Worm (Caenorhabditis elegans) whole organism, L3 larva: ENCODE measurements around the gene Y43B11AR.1.

ENCODE experiments used
- R02D3.7 ChIP-seq: fragments of 150-350 bp; optimal IDR thresholded peaks from 2 replicates; lab custom pipeline; 2014; ENCODE audit warnings: missing biosample characterization, missing genetic modification characterization
- ZK546.5 ChIP-seq: sonication (generic microtip); optimal IDR thresholded peaks from 2 replicates; lab custom pipeline; 2017; ENCODE audit warnings: missing biosample characterization, missing genetic modification characterization
- aly-2 ChIP-seq: fragments of 150-350 bp; optimal IDR thresholded peaks from 2 replicates; lab custom pipeline; 2014; ENCODE audit warnings: missing biosample characterization, missing genetic modification characterization
- ama-1 ChIP-seq: fragments of 150-350 bp; optimal IDR thresholded peaks from 2 replicates; lab custom pipeline; 2018
- ceh-16 ChIP-seq: sonication (generic microtip); optimal IDR thresholded peaks from 2 replicates; lab custom pipeline; 2017; ENCODE audit warnings: missing biosample characterization, missing genetic modification characterization
- ceh-28 ChIP-seq: fragments of 150-350 bp; optimal IDR thresholded peaks from 2 replicates; lab custom pipeline; 2014; ENCODE audit warnings: missing biosample characterization, missing genetic modification reagents, missing genetic modification characterization
- ceh-82 ChIP-seq: fragments of 150-350 bp; optimal IDR thresholded peaks from 2 replicates; lab custom pipeline; 2014; ENCODE audit warnings: missing biosample characterization, missing genetic modification characterization
- ceh-9 ChIP-seq: sonication (generic microtip); optimal IDR thresholded peaks from 2 replicates; lab custom pipeline; 2018; ENCODE audit warnings: missing biosample characterization, missing genetic modification characterization
- daf-12 ChIP-seq: fragments of 150-350 bp; optimal IDR thresholded peaks from 2 replicates; lab custom pipeline; 2014; ENCODE audit warnings: missing biosample characterization, missing genetic modification reagents, missing genetic modification characterization
- egl-5 ChIP-seq: fragments of 150-350 bp; optimal IDR thresholded peaks from 2 replicates; lab custom pipeline; 2017; ENCODE audit warnings: missing biosample characterization, missing genetic modification reagents, missing genetic modification characterization, inconsistent platforms
- elt-1 ChIP-seq: fragments of 150-350 bp; optimal IDR thresholded peaks from 2 replicates; lab custom pipeline; 2014; ENCODE audit warnings: missing biosample characterization, missing genetic modification characterization
- elt-2 ChIP-seq: sonication (generic microtip); optimal IDR thresholded peaks from 2 replicates; lab custom pipeline; 2016; ENCODE audit warnings: missing genetic modification reagents, mild to moderate bottlenecking, missing genetic modification characterization, missing compliant biosample characterization
- elt-3 ChIP-seq, 3 experiments: fragments of 150-350 bp in 1 of 3; sonication (generic microtip) in 2 of 3; optimal IDR thresholded peaks; 2 replicates in 2 of 3; 4 replicates in 1 of 3; lab custom pipeline; 2014 to 2017; ENCODE audit warnings: missing biosample characterization in 3 of 3, missing genetic modification characterization in 3 of 3
- eor-1 ChIP-seq, 2 experiments: fragments of 150-350 bp; optimal IDR thresholded peaks; 2 replicates each; lab custom pipeline; 2014 to 2018; ENCODE audit warnings: missing biosample characterization in 2 of 2, missing genetic modification characterization in 2 of 2
- fkh-10 ChIP-seq: sonication (generic microtip); optimal IDR thresholded peaks from 2 replicates; lab custom pipeline; 2017; ENCODE audit warnings: missing biosample characterization, missing genetic modification reagents, missing genetic modification characterization
- hmg-11 ChIP-seq: sonication (generic microtip); optimal IDR thresholded peaks from 2 replicates; lab custom pipeline; 2016; ENCODE audit warnings: missing genetic modification characterization, missing compliant biosample characterization
- lin-15B ChIP-seq: fragments of 150-350 bp; optimal IDR thresholded peaks from 2 replicates; lab custom pipeline; 2014; ENCODE audit warnings: missing biosample characterization, missing genetic modification characterization
- lin-39 ChIP-seq: fragments of 150-350 bp; optimal IDR thresholded peaks from 2 replicates; lab custom pipeline; 2018; ENCODE audit warnings: missing biosample characterization, missing genetic modification reagents, missing genetic modification characterization
- lsy-12 ChIP-seq: sonication (generic microtip); optimal IDR thresholded peaks from 2 replicates; lab custom pipeline; 2016; ENCODE audit warnings: mild to moderate bottlenecking, missing genetic modification characterization, missing compliant biosample characterization
- mdl-1 ChIP-seq: fragments of 150-350 bp; optimal IDR thresholded peaks from 2 replicates; lab custom pipeline; 2014; ENCODE audit warnings: missing biosample characterization, missing genetic modification characterization
- nfya-1 ChIP-seq: sonication (generic microtip); optimal IDR thresholded peaks from 2 replicates; lab custom pipeline; 2017; ENCODE audit warnings: missing genetic modification characterization, mild to moderate bottlenecking, missing compliant biosample characterization, antibody characterized with exemption, moderate library complexity; ENCODE audit not compliant: insufficient read depth
- nhr-11 ChIP-seq: fragments of 150-350 bp; optimal IDR thresholded peaks from 2 replicates; lab custom pipeline; 2014; ENCODE audit warnings: missing biosample characterization, missing genetic modification characterization
- nhr-12 ChIP-seq: fragments of 150-350 bp; optimal IDR thresholded peaks from 2 replicates; lab custom pipeline; 2014; ENCODE audit warnings: missing biosample characterization, missing genetic modification characterization
- nhr-23 ChIP-seq: fragments of 150-350 bp; optimal IDR thresholded peaks from 2 replicates; lab custom pipeline; 2014; ENCODE audit warnings: missing biosample characterization, missing genetic modification reagents, missing genetic modification characterization
- nhr-237 ChIP-seq: fragments of 150-350 bp; optimal IDR thresholded peaks from 2 replicates; lab custom pipeline; 2014; ENCODE audit warnings: missing biosample characterization, missing genetic modification characterization
- nhr-25 ChIP-seq: sonication (generic microtip); optimal IDR thresholded peaks from 2 replicates; lab custom pipeline; 2017; ENCODE audit warnings: missing biosample characterization, missing genetic modification characterization
- nhr-28 ChIP-seq: fragments of 150-350 bp; optimal IDR thresholded peaks from 2 replicates; lab custom pipeline; 2014; ENCODE audit warnings: missing biosample characterization, missing genetic modification characterization
- nhr-43 ChIP-seq: sonication (generic microtip); optimal IDR thresholded peaks from 2 replicates; lab custom pipeline; 2016; ENCODE audit warnings: mild to moderate bottlenecking, missing genetic modification characterization, missing compliant biosample characterization; ENCODE audit not compliant: poor library complexity, severe bottlenecking
- nhr-67 ChIP-seq: fragments of 150-350 bp; optimal IDR thresholded peaks from 2 replicates; lab custom pipeline; 2014; ENCODE audit warnings: missing biosample characterization, missing genetic modification characterization
- nhr-76 ChIP-seq: fragments of 150-350 bp; sonication (generic microtip); optimal IDR thresholded peaks from 5 replicates; lab custom pipeline; 2014; ENCODE audit warnings: missing biosample characterization, missing genetic modification characterization
- pha-4 ChIP-seq: fragments of 150-350 bp; optimal IDR thresholded peaks from 2 replicates; lab custom pipeline; 2014; ENCODE audit warnings: missing biosample characterization, missing genetic modification reagents, missing genetic modification characterization
- pqm-1 ChIP-seq: fragments of 150-350 bp; optimal IDR thresholded peaks from 2 replicates; lab custom pipeline; 2017; ENCODE audit warnings: missing biosample characterization, missing genetic modification characterization, inconsistent platforms
- sea-2 ChIP-seq: fragments of 150-350 bp; sonication (generic microtip); optimal IDR thresholded peaks from 4 replicates; lab custom pipeline; 2014; ENCODE audit warnings: missing biosample characterization, missing genetic modification reagents, missing genetic modification characterization
- skn-1 ChIP-seq: fragments of 150-350 bp; optimal IDR thresholded peaks from 2 replicates; lab custom pipeline; 2014; ENCODE audit warnings: missing biosample characterization, missing genetic modification characterization
- snpc-4 ChIP-seq: fragments of 150-350 bp; optimal IDR thresholded peaks from 2 replicates; lab custom pipeline; 2014; ENCODE audit warnings: missing biosample characterization, missing genetic modification characterization
- tbx-2 ChIP-seq: sonication (generic microtip); optimal IDR thresholded peaks from 2 replicates; lab custom pipeline; 2016; ENCODE audit warnings: mild to moderate bottlenecking, missing genetic modification characterization, missing compliant biosample characterization
- unc-62 ChIP-seq: fragments of 150-350 bp; sonication (generic microtip); optimal IDR thresholded peaks from 4 replicates; lab custom pipeline; 2014; ENCODE audit warnings: missing biosample characterization, missing genetic modification reagents, missing genetic modification characterization
- zag-1 ChIP-seq: fragments of 150-350 bp; optimal IDR thresholded peaks from 2 replicates; lab custom pipeline; 2014; ENCODE audit warnings: missing biosample characterization, missing genetic modification characterization
- ztf-11 ChIP-seq: fragments of 150-350 bp; optimal IDR thresholded peaks from 2 replicates; lab custom pipeline; 2014; ENCODE audit warnings: missing biosample characterization, missing genetic modification characterization
- ztf-4 ChIP-seq: fragments of 150-350 bp; optimal IDR thresholded peaks from 2 replicates; lab custom pipeline; 2014; ENCODE audit warnings: missing biosample characterization, missing genetic modification characterization

Gene Y43B11AR.1

DNA sequence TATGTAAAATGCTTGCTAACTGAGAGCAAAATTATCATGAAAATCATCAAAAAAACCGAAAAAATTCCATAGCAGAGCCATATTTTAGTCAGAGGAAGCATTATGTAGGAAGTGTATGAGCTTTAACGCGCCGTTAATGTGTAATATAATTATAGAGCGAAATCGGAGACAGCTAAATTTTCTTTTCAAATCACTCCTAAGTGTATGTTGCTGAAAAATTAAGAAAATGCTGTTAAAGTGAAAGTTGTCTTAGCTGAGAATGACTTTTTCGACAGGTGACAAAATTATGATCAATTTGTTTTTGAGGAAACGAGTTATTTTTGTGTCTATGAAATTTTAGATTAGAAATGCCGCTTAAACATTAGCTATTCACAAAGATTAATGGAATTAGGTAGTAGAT, 6.3 kb upstream of the Y43B11AR.1 start, which contains the start of gene srg-50:
Gene srg-50 (minus strand): TSS at position 101 of the 400 bp plus-strand sequence.
- TF ChIP-seq ZK546.5 (tag; lab: Kevin White, UChicago), result no peak
- TF ChIP-seq snpc-4 (tag; lab: Kevin White, UChicago), result no peak
- TF ChIP-seq ceh-28 (tag; lab: Kevin White, UChicago), result no peak
- no peak for TF ChIP-seq ama-1 (lab: Kevin White, UChicago)
- no peak for TF ChIP-seq lin-15B (tag; lab: Kevin White, UChicago)
- no peak for TF ChIP-seq lin-39 (tag; lab: Kevin White, UChicago)
- no peak for TF ChIP-seq aly-2 (tag; lab: Kevin White, UChicago)
- no peak for TF ChIP-seq unc-62 (GFP tag; lab: Kevin White, UChicago)
- TF ChIP-seq nfya-1, result no peak
- TF ChIP-seq nhr-12, result no peak
- no peak for TF ChIP-seq skn-1 (tag; lab: Kevin White, UChicago)
- TF ChIP-seq ztf-11, result no peak
- TF ChIP-seq nhr-11 (tag; lab: Kevin White, UChicago), result no peak
- no peak for TF ChIP-seq ceh-9
- no peak for TF ChIP-seq daf-12
- TF ChIP-seq pqm-1 (tag; lab: Kevin White, UChicago), result no peak
- no peak for TF ChIP-seq tbx-2 (tag; lab: Kevin White, UChicago)
- TF ChIP-seq eor-1 (tag; optimal IDR thresholded peaks at IDR 0.05; lab: Kevin White, UChicago), result no peak
- no peak for TF ChIP-seq lsy-12 (tag; lab: Kevin White, UChicago)

DNA sequence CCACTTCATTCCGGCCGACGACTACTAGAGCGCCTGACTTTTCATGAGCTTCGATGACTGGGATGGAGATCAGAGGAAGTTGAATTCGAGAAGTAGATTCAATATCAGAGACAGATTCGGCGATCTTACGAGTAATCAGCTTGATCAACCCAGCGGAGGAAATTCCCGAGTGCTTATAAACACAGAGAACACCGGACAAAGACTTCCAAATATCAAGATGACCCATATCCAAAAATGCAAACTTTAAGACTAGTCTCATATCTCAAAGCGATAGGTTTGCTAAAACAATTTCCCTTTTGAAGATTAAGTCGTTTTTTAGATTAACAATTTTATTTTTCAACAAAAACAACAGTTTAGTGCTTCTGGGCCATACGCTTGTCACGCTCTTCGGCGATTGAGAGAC, 2.1 kb downstream of the Y43B11AR.1 start, which contains the start of gene Y43B11AR.3:
Gene Y43B11AR.3 (minus strand): TSS at position 335 of the 403 bp plus-strand sequence.
- no peak for TF ChIP-seq skn-1 (tag; lab: Kevin White, UChicago)
- no peak for TF ChIP-seq nhr-67 (tag; lab: Kevin White, UChicago)
- no peak for TF ChIP-seq ceh-9
- TF ChIP-seq fkh-10 (GFP tag; lab: Kevin White, UChicago), result no peak
- no peak for TF ChIP-seq mdl-1 (tag; lab: Kevin White, UChicago)
- no peak for TF ChIP-seq nhr-11 (tag; lab: Kevin White, UChicago)
- no peak for TF ChIP-seq nhr-237 (tag; lab: Kevin White, UChicago)
- TF ChIP-seq nhr-12, result peak; percentile 19
- TF ChIP-seq ceh-28 (tag; lab: Kevin White, UChicago), result no peak
- TF ChIP-seq unc-62 (GFP tag; lab: Kevin White, UChicago), result no peak
- TF ChIP-seq elt-1 (tag; lab: Kevin White, UChicago), result no peak
- TF ChIP-seq elt-2 (tag; lab: Kevin White, UChicago), result peak; percentile 25
- no peak for TF ChIP-seq snpc-4 (tag; lab: Kevin White, UChicago)
- no peak for TF ChIP-seq eor-1 (tag; optimal IDR thresholded peaks at IDR 0.05; lab: Kevin White, UChicago)
- no peak for TF ChIP-seq egl-5
- no peak for TF ChIP-seq zag-1 (tag; lab: Kevin White, UChicago)
- no peak for TF ChIP-seq aly-2 (tag; lab: Kevin White, UChicago)
- no peak for TF ChIP-seq sea-2
- peak; percentile 12 for TF ChIP-seq ama-1 (lab: Kevin White, UChicago)
- peak; percentile 10 for TF ChIP-seq nhr-25 (tag; lab: Kevin White, UChicago)
- no peak for TF ChIP-seq nhr-76 (tag; lab: Kevin White, UChicago)
- TF ChIP-seq ztf-4 (tag; lab: Kevin White, UChicago), result no peak
- TF ChIP-seq ceh-82 (tag; lab: Kevin White, UChicago), result no peak
- no peak for TF ChIP-seq ztf-11
- no peak for TF ChIP-seq R02D3.7 (tag; lab: Kevin White, UChicago)
- TF ChIP-seq ceh-16, result no peak
- TF ChIP-seq daf-12, result no peak
- no peak for TF ChIP-seq pqm-1 (tag; lab: Kevin White, UChicago)
- no peak for TF ChIP-seq nfya-1

DNA sequence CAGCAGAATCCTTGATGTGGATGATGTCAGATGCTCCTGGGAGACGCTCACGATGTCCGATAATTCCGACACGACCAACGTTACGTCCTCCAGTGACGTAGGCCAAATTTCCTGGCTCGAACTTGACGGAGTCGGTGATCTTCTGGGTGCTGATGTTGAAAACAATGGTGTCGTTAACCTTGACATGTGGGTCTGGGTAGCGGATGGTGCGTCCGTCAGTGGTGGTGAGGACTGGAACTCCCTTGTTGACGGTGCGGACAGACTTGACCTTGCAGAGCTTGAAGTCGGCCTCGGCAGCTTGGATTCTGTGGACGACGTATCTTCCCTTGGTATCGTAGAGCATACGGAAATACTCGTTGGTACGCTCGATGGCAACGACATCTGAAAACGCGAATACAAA, 2.7 kb downstream of the Y43B11AR.1 start:
- TF ChIP-seq nhr-237 (tag; lab: Kevin White, UChicago) (no peak), nhr-23 (tag; lab: Kevin White, UChicago) (no peak), ama-1 (lab: Kevin White, UChicago) (no peak), ceh-16 (no peak), elt-2 (tag; lab: Kevin White, UChicago) (no peak), nhr-12 (no peak), hmg-11 (tag; lab: Kevin White, UChicago) (no peak), R02D3.7 (tag; lab: Kevin White, UChicago) (no peak), zag-1 (tag; lab: Kevin White, UChicago) (no peak), nhr-28 (tag; lab: Kevin White, UChicago) (no peak), skn-1 (tag; lab: Kevin White, UChicago) (no peak), ceh-9 (no peak), ztf-11 (no peak), nhr-43 (tag; lab: Kevin White, UChicago) (no peak), lsy-12 (tag; lab: Kevin White, UChicago) (no peak), elt-3 (tag; optimal IDR thresholded peaks at IDR 0.05; lab: Kevin White, UChicago) (no peak), elt-1 (tag; lab: Kevin White, UChicago) (no peak), ztf-4 (tag; lab: Kevin White, UChicago) (no peak), pha-4 (tag; lab: Kevin White, UChicago) (no peak)
